Worm (Caenorhabditis elegans) whole organism, L4 larva: Measurements from ENCODE around the gene cest-4.

Source experiments
- aly-2 ChIP-seq: sonication (generic microtip); optimal IDR thresholded peaks from 2 replicates; lab custom pipeline; 2018; ENCODE audit warnings: missing biosample characterization, missing genetic modification characterization
- ceh-20 ChIP-seq: fragments of 200-800 bp; sonication (Bioruptor generic); IDR thresholded peaks from 2 replicates; pipeline ENCODE4 v1.3.6; 2022; ENCODE audit warnings: missing genetic modification reagents, missing genetic modification characterization, missing compliant biosample characterization
- dmd-8 ChIP-seq: fragments of 200-800 bp; sonication (Bioruptor generic); IDR thresholded peaks from 2 replicates; pipeline ENCODE4 v1.3.6; 2022; ENCODE audit warnings: missing genetic modification characterization, missing compliant biosample characterization
- egl-27 ChIP-seq: sonication (generic microtip); optimal IDR thresholded peaks from 3 replicates; lab custom pipeline; 2017; ENCODE audit warnings: missing biosample characterization, missing genetic modification reagents, missing genetic modification characterization
- nhr-10 ChIP-seq: fragments of 150-350 bp; optimal IDR thresholded peaks from 2 replicates; lab custom pipeline; 2014; ENCODE audit warnings: missing biosample characterization, missing genetic modification characterization
- nhr-25 ChIP-seq: sonication (generic microtip); optimal IDR thresholded peaks from 2 replicates; lab custom pipeline; 2017; ENCODE audit warnings: missing genetic modification characterization, mild to moderate bottlenecking, missing compliant biosample characterization, antibody characterized with exemption, moderate library complexity, borderline replicate concordance; ENCODE audit not compliant: insufficient read depth
- nhr-6 ChIP-seq: fragments of 150-350 bp; optimal IDR thresholded peaks from 2 replicates; lab custom pipeline; 2014; ENCODE audit warnings: missing biosample characterization, missing genetic modification characterization
- nhr-76 ChIP-seq: fragments of 150-350 bp; optimal IDR thresholded peaks from 2 replicates; lab custom pipeline; 2014; ENCODE audit warnings: missing biosample characterization, missing genetic modification characterization
- snpc-4 ChIP-seq: fragments of 150-350 bp; optimal IDR thresholded peaks from 2 replicates; lab custom pipeline; 2014; ENCODE audit warnings: missing biosample characterization, missing genetic modification characterization
- tag-97 ChIP-seq: fragments of 200-800 bp; sonication (Bioruptor generic); IDR thresholded peaks from 2 replicates; pipeline ENCODE4 v1.3.6; 2022; ENCODE audit warnings: missing genetic modification characterization, missing compliant biosample characterization
- tra-1 ChIP-seq: fragments of 200-800 bp; sonication (Bioruptor generic); IDR thresholded peaks from 2 replicates; pipeline ENCODE4 v1.3.6; 2022; ENCODE audit warnings: missing genetic modification reagents, missing genetic modification characterization, missing compliant biosample characterization

- TF ChIP-seq nhr-25 (tag; lab: Kevin White, UChicago) (no peak), nhr-10 (no peak), dmd-8 (GFP tag; lab: Robert Waterston, UW) (no peak), nhr-76 (tag; lab: Kevin White, UChicago) (no peak), ceh-20 (peak; percentile 60; the same call in 1 of the 2 replicates), nhr-6 (no peak), tag-97 (GFP tag; lab: Robert Waterston, UW) (no peak), snpc-4 (no peak), egl-27 (tag; lab: Kevin White, UChicago) (no peak), tra-1 (GFP tag; lab: Robert Waterston, UW) (no peak), aly-2 (tag; lab: Kevin White, UChicago) (no peak)
Measured at ce11 chrIV:6751213-6751612, 50.9 kb downstream of the cest-4 start.
